Fruit fly (Drosophila melanogaster) ovary, adult (tissue): ENCODE data around the gene CG5347.

Source experiments
- CG17801 ChIP-seq: fragments of 200-800 bp; optimal IDR thresholded peaks from 2 replicates; lab custom pipeline; 2019; ENCODE audit warnings: missing biosample characterization, mild to moderate bottlenecking, missing genetic modification characterization, moderate library complexity; ENCODE audit not compliant: partially characterized antibody

CG5347 gene

dm6 chrX:14812239-14812638, 35.7 kb downstream of the CG5347 start:
- no peak for TF ChIP-seq CG17801 (GFP tag; lab: Kevin White, UChicago)

dm6 chrX:14824690-14825469, 48.3 kb downstream of the CG5347 start:
- TF ChIP-seq CG17801 (GFP tag; lab: Kevin White, UChicago) = no peak

dm6 chrX:14825470-14825787, 48.9 kb downstream of the CG5347 start:
- TF ChIP-seq CG17801 (GFP tag; lab: Kevin White, UChicago) = no peak

dm6 chrX:14825922-14826617, 49.5 kb downstream of the CG5347 start, which contains the start of gene rut:
TSS of gene rut (minus strand) at chrX:14826073.
- no peak for TF ChIP-seq CG17801 (GFP tag; lab: Kevin White, UChicago)
